Worm (Caenorhabditis elegans) whole organism, midembryonic: ENCODE data around the gene sre-19.

Experiments used
- T22C8.4 ChIP-seq: fragments of 200-800 bp; sonication (Bioruptor generic); IDR thresholded peaks from 2 replicates; pipeline ENCODE4 v1.3.6; 2022; ENCODE audit warnings: missing genetic modification characterization, missing compliant biosample characterization
- cog-1 ChIP-seq: sonication (generic microtip); optimal IDR thresholded peaks from 2 replicates; lab custom pipeline; 2016; ENCODE audit warnings: missing genetic modification characterization, missing compliant biosample characterization
- flt-1 ChIP-seq: fragments of 200-800 bp; sonication (Bioruptor generic); IDR thresholded peaks from 2 replicates; pipeline ENCODE4 v1.3.6; 2022; ENCODE audit warnings: missing genetic modification characterization, missing compliant biosample characterization
- klf-2 ChIP-seq: fragments of 200-800 bp; sonication (Bioruptor generic); conservative IDR thresholded peaks from 2 replicates; pipeline ENCODE4 v1.3.6; 2022; ENCODE audit warnings: missing genetic modification reagents, missing genetic modification characterization, missing compliant biosample characterization
- med-1 ChIP-seq: sonication (generic microtip); optimal IDR thresholded peaks from 2 replicates; lab custom pipeline; 2017; ENCODE audit warnings: missing genetic modification characterization, mild to moderate bottlenecking, missing compliant biosample characterization, antibody characterized with exemption, missing genetic modification reagents; ENCODE audit not compliant: insufficient read depth
- ref-1 ChIP-seq: fragments of 200-800 bp; sonication (Bioruptor generic); conservative IDR thresholded peaks from 2 replicates; pipeline ENCODE4 v1.3.6; 2022; ENCODE audit warnings: missing genetic modification reagents, missing genetic modification characterization, missing compliant biosample characterization
- tab-1 ChIP-seq: fragments of 200-800 bp; sonication (Bioruptor generic); IDR thresholded peaks from 2 replicates; pipeline ENCODE4 v1.3.6; 2022; ENCODE audit warnings: missing genetic modification characterization, missing compliant biosample characterization
- ztf-23 ChIP-seq: fragments of 200-800 bp; sonication (Bioruptor generic); IDR thresholded peaks from 2 replicates; pipeline ENCODE4 v1.3.6; 2022; ENCODE audit warnings: missing genetic modification reagents, missing genetic modification characterization, missing compliant biosample characterization
- ztf-29 ChIP-seq: fragments of 200-800 bp; sonication (Bioruptor generic); IDR thresholded peaks from 2 replicates; pipeline ENCODE4 v1.3.6; 2022; ENCODE audit warnings: missing genetic modification reagents, missing genetic modification characterization, missing compliant biosample characterization

The sre-19 gene

DNA sequence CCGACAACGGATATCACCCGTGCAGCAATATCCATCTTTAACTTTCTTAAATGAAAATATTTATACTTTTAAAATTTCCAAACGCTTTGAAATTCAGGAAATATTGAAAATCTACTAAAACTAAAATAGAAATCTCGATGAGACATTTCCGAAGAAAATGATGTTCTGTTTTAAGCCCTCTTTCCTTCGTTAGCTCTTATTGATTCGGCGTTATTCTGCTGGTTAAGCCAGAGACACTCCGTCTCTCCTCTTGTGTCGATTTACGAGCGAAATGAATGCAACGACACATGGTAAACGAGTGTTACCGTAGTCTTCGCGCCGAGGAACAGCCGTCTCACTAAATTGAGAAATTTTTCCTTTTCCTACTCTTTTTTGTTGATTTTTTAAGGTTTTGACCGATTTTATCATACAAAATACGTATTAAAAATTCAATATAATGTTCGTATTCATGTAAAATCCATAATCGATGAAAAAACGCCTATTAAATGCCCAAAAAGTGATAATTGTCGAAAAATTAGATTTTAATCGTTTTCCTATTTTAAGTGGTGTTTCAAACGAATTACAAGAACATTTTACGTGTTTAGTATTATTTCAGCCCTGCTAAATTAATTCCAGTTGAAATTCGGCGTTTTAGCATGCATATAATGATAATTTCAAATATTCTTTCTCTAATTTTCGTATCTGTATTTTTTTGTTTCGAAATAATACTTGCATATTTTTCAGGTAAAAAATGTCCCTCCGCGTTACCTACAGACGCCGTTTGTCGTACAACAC lies 29.7 kb upstream of the sre-19 start, which contains the start of the genes ppm-1.H and rpl-34:
Gene ppm-1.H, minus strand, starts transcription at position 51 of the 774 bp plus-strand sequence.
Gene rpl-34, plus strand, starts transcription at position 724 of the 774 bp plus-strand sequence.
- TF ChIP-seq flt-1 (GFP tag; lab: Robert Waterston, UW) (no peak; the same call in none of the 2 replicates), cog-1 (tag; lab: Kevin White, UChicago) (peak; percentile 37), T22C8.4 (0 out of 2 replicates have a peak, but pooled peaks have one; percentile 20), med-1 (GFP tag; lab: Kevin White, UChicago) (no peak), klf-2 (GFP tag; lab: Robert Waterston, UW) (no peak), ztf-29 (GFP tag; lab: Robert Waterston, UW) (peak; percentile 53; the same call in 1 of the 2 replicates), ref-1 (no peak), tab-1 (no peak), ztf-23 (GFP tag; lab: Robert Waterston, UW) (peak; percentile 61; the same call in 1 of the 2 replicates)

DNA sequence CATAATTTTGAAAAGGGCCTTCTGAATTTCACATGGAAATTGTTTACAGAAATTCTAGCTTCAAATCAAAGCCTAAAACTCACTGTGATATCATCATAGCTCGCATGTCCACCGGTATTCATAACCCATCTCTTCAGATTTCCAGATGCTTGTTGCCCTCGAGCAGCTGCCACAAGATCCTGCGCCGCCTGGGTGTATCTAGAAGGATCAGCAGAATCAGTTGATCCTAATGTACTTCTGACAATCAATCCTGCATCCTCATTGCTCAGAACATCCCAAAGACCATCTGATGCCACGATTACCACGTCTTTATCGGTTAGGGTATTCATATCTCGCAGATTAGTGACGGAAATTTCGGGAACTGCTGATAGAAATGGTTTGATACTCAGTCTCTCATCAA lies 27.1 kb upstream of the sre-19 start:
- TF ChIP-seq flt-1 (GFP tag; lab: Robert Waterston, UW) (no peak), med-1 (GFP tag; lab: Kevin White, UChicago) (no peak), klf-2 (GFP tag; lab: Robert Waterston, UW) (no peak), cog-1 (tag; lab: Kevin White, UChicago) (no peak)

DNA sequence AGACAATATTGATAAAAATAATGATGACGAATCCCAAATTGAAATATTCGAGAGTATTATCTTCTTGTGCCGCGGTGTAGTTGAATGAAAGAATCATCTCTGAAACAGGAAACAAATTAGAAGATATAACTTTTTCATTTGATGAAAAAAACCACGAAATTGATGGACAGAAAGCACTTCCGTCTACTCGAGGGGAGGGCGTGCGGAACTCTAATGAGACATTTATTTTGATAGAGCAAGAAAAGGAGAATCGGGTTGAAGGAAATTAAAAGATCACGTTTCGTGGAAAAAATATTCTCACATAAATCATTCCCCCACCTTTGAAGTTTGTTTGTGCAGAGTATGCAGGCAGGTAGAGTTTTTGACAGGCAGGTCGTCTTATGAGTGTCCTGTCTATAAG lies 22.6 kb upstream of the sre-19 start, which contains the start of gene sre-14:
Gene sre-14, minus strand, starts transcription at position 101 of the 400 bp plus-strand sequence.
- no peak for TF ChIP-seq ztf-29 (GFP tag; lab: Robert Waterston, UW)
- TF ChIP-seq med-1 (GFP tag; lab: Kevin White, UChicago), result no peak
- no peak for TF ChIP-seq cog-1 (tag; lab: Kevin White, UChicago)

DNA sequence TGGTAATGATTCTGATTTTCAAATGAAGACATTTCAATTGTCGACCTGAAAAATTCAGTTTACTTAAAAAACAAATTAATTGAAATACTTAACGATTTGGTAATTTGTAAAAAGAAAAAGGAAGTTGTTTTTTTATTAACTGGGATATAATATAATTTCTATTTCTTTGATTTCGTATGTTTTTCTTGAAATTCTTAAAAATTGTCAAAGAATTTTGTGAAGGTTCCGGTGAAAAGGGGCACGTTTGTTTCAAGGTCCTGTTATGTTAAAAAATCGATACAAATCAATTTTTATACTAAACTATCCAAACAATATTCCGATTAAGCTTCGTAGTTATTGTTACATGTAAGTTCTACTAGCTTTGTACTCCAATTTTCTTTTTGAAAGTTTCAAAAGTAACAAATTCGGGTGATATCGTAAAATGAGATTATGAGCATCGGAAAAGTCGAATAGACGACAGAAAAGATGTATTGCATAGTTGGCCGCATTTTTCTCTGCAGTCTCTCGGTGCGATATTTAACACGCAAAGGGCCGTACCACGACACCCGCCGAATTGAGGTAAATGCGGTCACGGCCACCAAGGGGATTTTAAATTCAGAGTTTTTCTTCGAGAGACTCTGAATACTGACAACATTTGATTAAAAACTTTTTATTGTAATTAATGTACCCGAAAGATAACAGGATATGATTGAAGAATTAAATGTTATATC lies 20.6 kb upstream of the sre-19 start, which contains the start of gene Y39C12A.9:
Gene Y39C12A.9, minus strand, starts transcription at position 51 of the 710 bp plus-strand sequence.
- no peak for TF ChIP-seq ztf-23 (GFP tag; lab: Robert Waterston, UW)
- TF ChIP-seq tab-1, result no peak
- TF ChIP-seq ztf-29 (GFP tag; lab: Robert Waterston, UW), result no peak

DNA sequence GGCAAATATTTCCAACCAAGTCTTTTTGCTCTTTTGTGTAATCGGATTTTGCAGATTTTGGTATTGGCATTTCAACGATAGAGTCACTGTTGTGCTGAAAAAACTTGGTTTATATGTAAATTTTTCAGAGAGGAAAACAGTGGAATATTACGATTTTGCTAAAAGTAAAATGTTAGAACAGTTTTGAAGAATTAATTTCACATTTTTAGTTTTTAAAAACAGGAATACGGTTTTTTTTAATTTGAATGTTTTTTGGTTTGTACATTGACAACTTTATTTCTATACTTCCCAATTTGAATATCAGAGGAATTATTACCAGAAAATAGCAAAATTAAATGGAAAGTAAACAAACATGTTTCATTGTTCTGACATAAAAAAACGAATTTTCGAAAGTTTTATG lies 13.8 kb upstream of the sre-19 start, which contains the start of gene dnj-26:
Gene dnj-26, minus strand, starts transcription at position 101 of the 400 bp plus-strand sequence.
- TF ChIP-seq klf-2 (GFP tag; lab: Robert Waterston, UW) (no peak), ref-1 (no peak), ztf-23 (GFP tag; lab: Robert Waterston, UW) (no peak), cog-1 (tag; lab: Kevin White, UChicago) (no peak), tab-1 (no peak), ztf-29 (GFP tag; lab: Robert Waterston, UW) (no peak), med-1 (GFP tag; lab: Kevin White, UChicago) (no peak), flt-1 (GFP tag; lab: Robert Waterston, UW) (no peak), T22C8.4 (no peak)

DNA sequence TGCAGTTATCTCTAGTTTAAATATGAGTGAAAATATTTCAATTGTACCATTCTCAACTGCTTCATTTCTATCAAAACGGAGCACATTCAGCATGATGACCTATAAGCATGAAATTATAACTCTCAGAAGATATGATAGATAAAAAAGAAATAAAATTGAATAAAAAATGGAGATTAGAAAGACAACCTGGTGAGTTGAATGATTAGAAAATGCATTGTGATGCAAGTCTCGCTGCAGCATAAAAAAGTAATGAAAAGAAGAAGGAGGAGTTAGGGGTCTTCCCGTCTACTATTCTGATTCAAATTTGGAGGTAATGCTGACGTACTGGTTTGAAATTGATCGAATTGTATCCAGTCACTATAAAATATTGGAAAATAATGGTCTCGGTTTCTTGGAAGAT lies 6.0 kb upstream of the sre-19 start, which contains the start of gene sre-15:
Gene sre-15, minus strand, starts transcription at position 101 of the 400 bp plus-strand sequence.
- TF ChIP-seq ref-1 (no peak), tab-1 (no peak), ztf-29 (GFP tag; lab: Robert Waterston, UW) (no peak), klf-2 (GFP tag; lab: Robert Waterston, UW) (no peak)

DNA sequence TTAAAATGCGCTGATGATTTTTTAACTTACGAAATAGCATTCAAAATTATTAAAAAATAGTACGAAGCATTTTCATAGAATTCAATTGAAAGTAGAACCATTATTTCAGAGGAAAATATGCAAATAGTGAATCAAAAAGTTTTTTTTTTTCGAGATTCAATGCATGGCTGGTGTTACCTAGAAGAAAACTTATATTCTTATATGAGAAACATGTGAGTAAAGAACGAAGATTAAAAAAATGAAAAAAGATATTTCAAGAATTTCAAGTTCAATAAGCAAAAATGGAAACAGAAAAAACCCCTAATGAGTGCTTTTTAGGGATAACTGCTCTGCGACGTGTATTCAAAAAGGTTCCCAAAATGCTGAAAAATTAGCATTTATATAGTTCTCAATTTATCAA lies 2.7 kb downstream of the sre-19 start, which contains the start of gene sre-16:
Gene sre-16, minus strand, starts transcription at position 101 of the 400 bp plus-strand sequence.
- TF ChIP-seq tab-1 (no peak), flt-1 (GFP tag; lab: Robert Waterston, UW) (no peak), med-1 (GFP tag; lab: Kevin White, UChicago) (no peak), ref-1 (no peak), T22C8.4 (no peak), ztf-23 (GFP tag; lab: Robert Waterston, UW) (no peak), cog-1 (tag; lab: Kevin White, UChicago) (no peak), klf-2 (GFP tag; lab: Robert Waterston, UW) (no peak), ztf-29 (GFP tag; lab: Robert Waterston, UW) (no peak)

DNA sequence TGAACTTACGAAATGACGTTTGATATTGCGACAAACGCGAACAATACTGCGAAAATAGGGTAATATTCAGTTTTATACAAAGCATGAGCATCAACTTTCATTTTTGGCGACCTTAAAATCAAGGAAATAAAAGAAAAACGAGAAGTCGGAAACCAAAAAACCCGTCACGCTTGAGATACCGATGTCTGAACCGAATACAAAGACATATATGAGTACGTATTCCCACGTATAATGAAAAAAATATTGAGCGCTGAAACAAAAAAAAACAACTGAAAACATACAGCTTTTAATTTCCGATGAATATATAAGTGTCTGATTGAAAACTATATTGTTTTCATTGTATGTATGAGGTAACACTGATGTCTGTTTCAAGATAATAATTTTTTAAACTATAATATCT lies 9.1 kb downstream of the sre-19 start, which contains the start of gene sre-18:
Gene sre-18, minus strand, starts transcription at position 101 of the 400 bp plus-strand sequence.
- TF ChIP-seq med-1 (GFP tag; lab: Kevin White, UChicago) (no peak), flt-1 (GFP tag; lab: Robert Waterston, UW) (no peak), ztf-29 (GFP tag; lab: Robert Waterston, UW) (no peak), cog-1 (tag; lab: Kevin White, UChicago) (no peak)

DNA sequence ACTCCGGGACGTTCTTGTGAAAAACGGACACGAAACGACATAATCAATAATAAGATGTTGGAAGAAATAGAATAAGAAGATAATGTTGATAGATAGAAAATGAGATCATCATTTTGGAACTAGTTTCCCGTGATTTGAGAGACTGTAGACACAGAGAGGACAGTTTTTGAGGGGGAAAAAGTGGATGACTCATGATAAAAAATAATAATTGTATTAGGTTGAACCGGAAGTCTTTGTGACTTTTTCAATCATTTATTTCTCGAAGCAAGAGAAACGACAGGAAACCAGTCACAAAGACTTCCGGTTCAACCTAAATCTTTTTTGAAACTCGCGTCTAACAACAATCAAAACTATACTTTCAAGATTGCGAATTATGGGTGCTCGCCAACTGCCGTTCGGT lies 11.7 kb downstream of the sre-19 start, which contains the start of gene mlt-3:
Gene mlt-3, minus strand, starts transcription at position 101 of the 400 bp plus-strand sequence.
- no peak for TF ChIP-seq flt-1 (GFP tag; lab: Robert Waterston, UW)
- no peak for TF ChIP-seq T22C8.4
- TF ChIP-seq ref-1, result no peak
- TF ChIP-seq ztf-23 (GFP tag; lab: Robert Waterston, UW), result no peak
- TF ChIP-seq cog-1 (tag; lab: Kevin White, UChicago), result no peak
- TF ChIP-seq med-1 (GFP tag; lab: Kevin White, UChicago), result no peak
- TF ChIP-seq klf-2 (GFP tag; lab: Robert Waterston, UW), result no peak
- TF ChIP-seq ztf-29 (GFP tag; lab: Robert Waterston, UW), result no peak
- TF ChIP-seq tab-1, result no peak
